Worm (Caenorhabditis elegans) whole organism, L1 larva: ENCODE data around the gene F21A3.11.

Experiments
- C04F5.9 ChIP-seq: sonication (generic microtip); optimal IDR thresholded peaks from 2 replicates; lab custom pipeline; 2016; ENCODE audit warnings: missing genetic modification characterization, missing compliant biosample characterization
- C16A3.4 ChIP-seq: fragments of 150-350 bp; optimal IDR thresholded peaks from 2 replicates; lab custom pipeline; 2014; ENCODE audit warnings: missing biosample characterization, missing genetic modification characterization
- F16B12.6 ChIP-seq: fragments of 150-350 bp; optimal IDR thresholded peaks from 2 replicates; lab custom pipeline; 2014; ENCODE audit warnings: missing biosample characterization, missing genetic modification characterization
- Y116A8C.19 ChIP-seq: sonication (generic microtip); optimal IDR thresholded peaks from 2 replicates; lab custom pipeline; 2016; ENCODE audit warnings: missing compliant biosample characterization, missing genetic modification characterization, borderline replicate concordance
- alr-1 ChIP-seq: fragments of 200-800 bp; sonication (Bioruptor generic); optimal IDR thresholded peaks from 2 replicates; lab custom pipeline; 2018; ENCODE audit warnings: borderline replicate concordance, mild to moderate bottlenecking, missing genetic modification characterization, missing compliant biosample characterization
- blmp-1 ChIP-seq: fragments of 150-350 bp; optimal IDR thresholded peaks from 2 replicates; lab custom pipeline; 2014; ENCODE audit warnings: missing biosample characterization, missing genetic modification characterization
- ceh-82 ChIP-seq, 3 experiments: fragments of 150-350 bp in 1 of 3; sonication (generic microtip) in 2 of 3; optimal IDR thresholded peaks; 2 replicates each; lab custom pipeline; 2014 to 2017; ENCODE audit warnings: missing biosample characterization in 3 of 3, missing genetic modification characterization in 3 of 3
- ceh-90 ChIP-seq: sonication (generic microtip); optimal IDR thresholded peaks from 2 replicates; lab custom pipeline; 2016; ENCODE audit warnings: missing genetic modification characterization, missing compliant biosample characterization
- ces-1 ChIP-seq: fragments of 150-350 bp; optimal IDR thresholded peaks from 2 replicates; lab custom pipeline; 2014; ENCODE audit warnings: missing biosample characterization, missing genetic modification reagents, missing genetic modification characterization
- dsc-1 ChIP-seq: sonication (generic microtip); optimal IDR thresholded peaks from 2 replicates; lab custom pipeline; 2016; ENCODE audit warnings: mild to moderate bottlenecking, missing genetic modification characterization, missing compliant biosample characterization
- efl-1 ChIP-seq, 4 experiments: fragments of 150-350 bp; optimal IDR thresholded peaks in 3 of 4; peaks in 1 of 4; 1 replicate in 1 of 4; 2 replicates in 3 of 4; lab custom pipeline; 2014; ENCODE audit warnings: missing biosample characterization in 2 of 4, missing genetic modification characterization in 2 of 4, missing genetic modification reagents in 2 of 4
- egl-13 ChIP-seq: sonication (generic microtip); optimal IDR thresholded peaks from 2 replicates; lab custom pipeline; 2016; ENCODE audit warnings: missing genotype, missing genetic modification reagents, missing genetic modification characterization, missing compliant biosample characterization
- egl-27 ChIP-seq, 2 experiments: fragments of 150-350 bp in 1 of 2; sonication (generic microtip); optimal IDR thresholded peaks; 3 replicates each; lab custom pipeline; 2017 to 2018; ENCODE audit warnings: missing biosample characterization in 2 of 2, missing genetic modification characterization in 2 of 2, missing genetic modification reagents in 2 of 2
- elt-2 ChIP-seq: sonication (generic microtip); optimal IDR thresholded peaks from 2 replicates; lab custom pipeline; 2016; ENCODE audit warnings: missing genetic modification characterization, mild to moderate bottlenecking, inconsistent platforms, missing compliant biosample characterization, missing genetic modification reagents
- elt-3 ChIP-seq, 6 experiments: fragments of 150-350 bp in 1 of 6; sonication (generic microtip); optimal IDR thresholded peaks; 2 replicates each; lab custom pipeline; 2017 to 2018; ENCODE audit warnings: missing biosample characterization in 6 of 6, missing genetic modification characterization in 6 of 6, inconsistent platforms in 1 of 6
- fkh-4 ChIP-seq: sonication (generic microtip); optimal IDR thresholded peaks from 2 replicates; lab custom pipeline; 2016; ENCODE audit warnings: missing compliant biosample characterization, missing genetic modification characterization, borderline replicate concordance
- fkh-8 ChIP-seq: sonication (generic microtip); optimal IDR thresholded peaks from 2 replicates; lab custom pipeline; 2016; ENCODE audit warnings: mild to moderate bottlenecking, missing genetic modification characterization, missing compliant biosample characterization
- fos-1 ChIP-seq: fragments of 150-350 bp; optimal IDR thresholded peaks from 2 replicates; lab custom pipeline; 2014; ENCODE audit warnings: missing biosample characterization, missing genetic modification characterization
- hlh-17 ChIP-seq: fragments of 200-800 bp; sonication (Bioruptor generic); optimal IDR thresholded peaks from 2 replicates; lab custom pipeline; 2018; ENCODE audit warnings: missing genetic modification characterization, mild to moderate bottlenecking, missing compliant biosample characterization, moderate library complexity, borderline replicate concordance
- hlh-4 ChIP-seq: sonication (generic microtip); optimal IDR thresholded peaks from 2 replicates; lab custom pipeline; 2016; ENCODE audit warnings: mild to moderate bottlenecking, missing genetic modification characterization, missing compliant biosample characterization
- irx-1 ChIP-seq: sonication (generic microtip); optimal IDR thresholded peaks from 2 replicates; lab custom pipeline; 2016; ENCODE audit warnings: missing genetic modification characterization, missing compliant biosample characterization
- jun-1 ChIP-seq: fragments of 150-350 bp; optimal IDR thresholded peaks from 2 replicates; lab custom pipeline; 2014; ENCODE audit warnings: missing biosample characterization, missing genetic modification reagents, missing genetic modification characterization
- lin-15B ChIP-seq: fragments of 150-350 bp; sonication (generic microtip); optimal IDR thresholded peaks from 3 replicates; lab custom pipeline; 2014; ENCODE audit warnings: missing biosample characterization, missing genetic modification characterization
- lin-39 ChIP-seq: fragments of 150-350 bp; optimal IDR thresholded peaks from 2 replicates; lab custom pipeline; 2014; ENCODE audit warnings: missing biosample characterization, missing genetic modification reagents, missing genetic modification characterization
- lsy-2 ChIP-seq, 2 experiments: fragments of 150-350 bp; optimal IDR thresholded peaks; 2 replicates each; lab custom pipeline; 2014; ENCODE audit warnings: missing biosample characterization in 2 of 2, missing genetic modification characterization in 2 of 2
- mab-9 ChIP-seq: fragments of 200-800 bp; sonication (Bioruptor generic); IDR thresholded peaks from 2 replicates; pipeline ENCODE4 v1.3.6; 2022; ENCODE audit warnings: missing genetic modification reagents, missing genetic modification characterization, missing compliant biosample characterization
- mep-1 ChIP-seq: fragments of 150-350 bp; optimal IDR thresholded peaks from 2 replicates; lab custom pipeline; 2014; ENCODE audit warnings: missing biosample characterization, missing genetic modification characterization
- nhr-11 ChIP-seq: fragments of 150-350 bp; optimal IDR thresholded peaks from 2 replicates; lab custom pipeline; 2014; ENCODE audit warnings: missing biosample characterization, missing genetic modification characterization
- nhr-12 ChIP-seq: sonication (generic microtip); optimal IDR thresholded peaks from 2 replicates; lab custom pipeline; 2017; ENCODE audit warnings: missing biosample characterization, missing genetic modification characterization
- nhr-20 ChIP-seq: sonication (generic microtip); optimal IDR thresholded peaks from 2 replicates; lab custom pipeline; 2016; ENCODE audit warnings: mild to moderate bottlenecking, missing genetic modification characterization, missing compliant biosample characterization
- nhr-237 ChIP-seq: fragments of 150-350 bp; optimal IDR thresholded peaks from 2 replicates; lab custom pipeline; 2014; ENCODE audit warnings: missing biosample characterization, missing genetic modification characterization
- nhr-47 ChIP-seq: sonication (generic microtip); optimal IDR thresholded peaks from 2 replicates; lab custom pipeline; 2016; ENCODE audit warnings: mild to moderate bottlenecking, missing genetic modification characterization, moderate library complexity, missing compliant biosample characterization
- nhr-71 ChIP-seq: sonication (generic microtip); optimal IDR thresholded peaks from 2 replicates; lab custom pipeline; 2016; ENCODE audit warnings: mild to moderate bottlenecking, missing genetic modification characterization, moderate library complexity, missing compliant biosample characterization
- nhr-76 ChIP-seq: sonication (generic microtip); optimal IDR thresholded peaks from 2 replicates; lab custom pipeline; 2017; ENCODE audit warnings: missing biosample characterization, missing genetic modification characterization
- pag-3 ChIP-seq: sonication (generic microtip); optimal IDR thresholded peaks from 2 replicates; lab custom pipeline; 2017; ENCODE audit warnings: missing genetic modification characterization, mild to moderate bottlenecking, missing compliant biosample characterization, antibody characterized with exemption, borderline replicate concordance; ENCODE audit not compliant: insufficient read depth
- pax-3 ChIP-seq: fragments of 200-800 bp; sonication (Bioruptor generic); optimal IDR thresholded peaks from 2 replicates; lab custom pipeline; 2018; ENCODE audit warnings: mild to moderate bottlenecking, missing genetic modification characterization, moderate library complexity, missing compliant biosample characterization
- pqm-1 ChIP-seq: sonication (generic microtip); optimal IDR thresholded peaks from 3 replicates; lab custom pipeline; 2017; ENCODE audit warnings: missing biosample characterization, missing genetic modification characterization
- skn-1 ChIP-seq: fragments of 150-350 bp; optimal IDR thresholded peaks from 2 replicates; lab custom pipeline; 2014; ENCODE audit warnings: missing biosample characterization, missing genetic modification characterization
- sptf-1 ChIP-seq: fragments of 150-350 bp; optimal IDR thresholded peaks from 2 replicates; lab custom pipeline; 2014; ENCODE audit warnings: missing biosample characterization, missing genetic modification characterization
- sup-37 ChIP-seq: fragments of 200-800 bp; sonication (Bioruptor generic); optimal IDR thresholded peaks from 2 replicates; lab custom pipeline; 2018; ENCODE audit warnings: mild to moderate bottlenecking, missing genetic modification characterization, missing compliant biosample characterization
- tbx-2 ChIP-seq: sonication (generic microtip); optimal IDR thresholded peaks from 2 replicates; lab custom pipeline; 2016; ENCODE audit warnings: missing genetic modification characterization, missing compliant biosample characterization
- tlp-1 ChIP-seq: fragments of 150-350 bp; optimal IDR thresholded peaks from 2 replicates; lab custom pipeline; 2014; ENCODE audit warnings: missing biosample characterization, missing genetic modification characterization
- unc-62 ChIP-seq: fragments of 150-350 bp; optimal IDR thresholded peaks from 2 replicates; lab custom pipeline; 2014; ENCODE audit warnings: missing biosample characterization, missing genetic modification reagents, missing genetic modification characterization
- unc-86 ChIP-seq: sonication (generic microtip); optimal IDR thresholded peaks from 2 replicates; lab custom pipeline; 2016; ENCODE audit warnings: missing genetic modification characterization, missing compliant biosample characterization
- unc-98 ChIP-seq: fragments of 200-800 bp; sonication (Bioruptor generic); IDR thresholded peaks from 2 replicates; pipeline ENCODE4 v1.3.6; 2022; ENCODE audit warnings: missing genetic modification characterization, missing compliant biosample characterization
- zag-1 ChIP-seq: fragments of 150-350 bp; optimal IDR thresholded peaks from 2 replicates; lab custom pipeline; 2014; ENCODE audit warnings: missing biosample characterization, missing genetic modification characterization
- ztf-11 ChIP-seq, 2 experiments: sonication (generic microtip); optimal IDR thresholded peaks; 2 replicates each; lab custom pipeline; 2016 to 2017; ENCODE audit warnings: missing genetic modification characterization in 2 of 2, missing biosample characterization in 1 of 2, missing compliant biosample characterization in 1 of 2

Gene F21A3.11

ce11 chrV:15512856-15513756 is 19.9 kb downstream of the F21A3.11 start:
- no peak for TF ChIP-seq unc-98
- TF ChIP-seq lsy-2 (tag; optimal IDR thresholded peaks at IDR 0.05; lab: Kevin White, UChicago) = peak in 1 of 2 experiments; percentile 23

- peak; percentile 68 for TF ChIP-seq fos-1
- peak; percentile 79 for TF ChIP-seq lin-39 (tag; lab: Kevin White, UChicago)
- TF ChIP-seq ceh-90 = no peak
- TF ChIP-seq mep-1 = peak; percentile 91
- TF ChIP-seq ztf-11 (tag; optimal IDR thresholded peaks at IDR 0.05; lab: Kevin White, UChicago) = peak in 1 of 2 experiments; percentile 18
- TF ChIP-seq lsy-2 (tag; optimal IDR thresholded peaks at IDR 0.05; lab: Kevin White, UChicago) = peak; percentile 99
- TF ChIP-seq tbx-2 (tag; lab: Kevin White, UChicago) = peak; percentile 79
- TF ChIP-seq alr-1 (tag; lab: Kevin White, UChicago) = no peak
- no peak for TF ChIP-seq nhr-12 (tag; lab: Kevin White, UChicago)
- peak; percentile 40 for TF ChIP-seq egl-13 (tag; lab: Kevin White, UChicago)
- peak; percentile 76 for TF ChIP-seq dsc-1 (tag; lab: Kevin White, UChicago)
- no peak for TF ChIP-seq sptf-1 (tag; lab: Kevin White, UChicago)
- TF ChIP-seq zag-1 (tag; lab: Kevin White, UChicago) = no peak
- TF ChIP-seq nhr-237 (tag; lab: Kevin White, UChicago) = peak; percentile 7
- TF ChIP-seq mab-9 = no peak
- peak in 3 of 6 experiments; percentile 55 to 68 (median 57) for TF ChIP-seq elt-3 (tag; optimal IDR thresholded peaks at IDR 0.05; lab: Kevin White, UChicago)
- no peak for TF ChIP-seq Y116A8C.19
- TF ChIP-seq blmp-1 (tag; lab: Kevin White, UChicago) = no peak
- TF ChIP-seq tlp-1 (tag; lab: Kevin White, UChicago) = no peak
- TF ChIP-seq fkh-8 (tag; lab: Kevin White, UChicago) = peak; percentile 68
- TF ChIP-seq sup-37 (GFP tag; lab: Kevin White, UChicago) = peak; percentile 29
- TF ChIP-seq nhr-76 (tag; lab: Kevin White, UChicago) = no peak
- TF ChIP-seq pqm-1 (tag; lab: Kevin White, UChicago) = no peak
- no peak for TF ChIP-seq lin-15B (tag; lab: Kevin White, UChicago)
- peak; percentile 67 for TF ChIP-seq elt-2 (tag; lab: Kevin White, UChicago)
- no peak for TF ChIP-seq unc-62
- TF ChIP-seq C16A3.4 (tag; lab: Kevin White, UChicago) = peak; percentile 94
- TF ChIP-seq skn-1 = peak; percentile 76
- TF ChIP-seq C04F5.9 (tag; lab: Kevin White, UChicago) = peak; percentile 47
- TF ChIP-seq pag-3 (tag; lab: Kevin White, UChicago) = no peak
- TF ChIP-seq fkh-4 (tag; lab: Kevin White, UChicago) = peak; percentile 45
- TF ChIP-seq ces-1 (GFP tag; lab: Kevin White, UChicago) = peak; percentile 17
- TF ChIP-seq egl-27 (tag; optimal IDR thresholded peaks at IDR 0.05; lab: Kevin White, UChicago) = no peak
- TF ChIP-seq unc-86 = peak; percentile 78
- TF ChIP-seq pax-3 (tag; lab: Kevin White, UChicago) = no peak
- peak; percentile 82 to 92 (median 82) for TF ChIP-seq ceh-82 (tag; optimal IDR thresholded peaks at IDR 0.05; lab: Kevin White, UChicago)
- peak; percentile 76 for TF ChIP-seq jun-1 (tag; lab: Kevin White, UChicago)
- no peak for TF ChIP-seq hlh-4 (tag; lab: Kevin White, UChicago)
- TF ChIP-seq irx-1 (tag; lab: Kevin White, UChicago) = peak; percentile 77
- TF ChIP-seq nhr-71 (tag; lab: Kevin White, UChicago) = peak; percentile 90
- TF ChIP-seq F16B12.6 (tag; lab: Kevin White, UChicago) = peak; percentile 50
- peak; percentile 87 for TF ChIP-seq nhr-47 (tag; lab: Kevin White, UChicago)
- TF ChIP-seq efl-1 (optimal IDR thresholded peaks at IDR 0.05; lab: Kevin White, UChicago) = peak; percentile 88 to 89
- peak; percentile 81 to 98 for TF ChIP-seq efl-1 (GFP tag; optimal IDR thresholded peaks at IDR 0.05 in 1 of 2; lab: Kevin White, UChicago)
- peak; percentile 86 for TF ChIP-seq nhr-20
- TF ChIP-seq nhr-11 (tag; lab: Kevin White, UChicago) = peak; percentile 42
- no peak for TF ChIP-seq hlh-17 (GFP tag; lab: Kevin White, UChicago)
Measured at ce11 chrV:15511613-15512216, 21.3 kb downstream of the F21A3.11 start, which contains the start of gene rpl-38. rpl-38 (plus strand) TSS chrV:15512166.
